Worm (Caenorhabditis elegans) whole organism, L3 larva: Measurements from ENCODE around the gene C06A6.7.

Experiments
- aly-2 ChIP-seq: fragments of 150-350 bp; optimal IDR thresholded peaks from 2 replicates; lab custom pipeline; 2014; ENCODE audit warnings: missing biosample characterization, missing genetic modification characterization
- ama-1 ChIP-seq: fragments of 150-350 bp; optimal IDR thresholded peaks from 2 replicates; lab custom pipeline; 2018
- ceh-28 ChIP-seq: fragments of 150-350 bp; optimal IDR thresholded peaks from 2 replicates; lab custom pipeline; 2014; ENCODE audit warnings: missing biosample characterization, missing genetic modification reagents, missing genetic modification characterization
- ceh-9 ChIP-seq: sonication (generic microtip); optimal IDR thresholded peaks from 2 replicates; lab custom pipeline; 2018; ENCODE audit warnings: missing biosample characterization, missing genetic modification characterization
- daf-12 ChIP-seq: fragments of 150-350 bp; optimal IDR thresholded peaks from 2 replicates; lab custom pipeline; 2014; ENCODE audit warnings: missing biosample characterization, missing genetic modification reagents, missing genetic modification characterization
- egl-27 ChIP-seq: sonication (generic microtip); optimal IDR thresholded peaks from 4 replicates; lab custom pipeline; 2017; ENCODE audit warnings: missing biosample characterization, missing genetic modification reagents, missing genetic modification characterization
- egl-5 ChIP-seq: fragments of 150-350 bp; optimal IDR thresholded peaks from 2 replicates; lab custom pipeline; 2017; ENCODE audit warnings: missing biosample characterization, missing genetic modification reagents, missing genetic modification characterization, inconsistent platforms
- elt-2 ChIP-seq: sonication (generic microtip); optimal IDR thresholded peaks from 2 replicates; lab custom pipeline; 2016; ENCODE audit warnings: missing genetic modification reagents, mild to moderate bottlenecking, missing genetic modification characterization, missing compliant biosample characterization
- fkh-10 ChIP-seq: sonication (generic microtip); optimal IDR thresholded peaks from 2 replicates; lab custom pipeline; 2017; ENCODE audit warnings: missing biosample characterization, missing genetic modification reagents, missing genetic modification characterization
- hmg-11 ChIP-seq: sonication (generic microtip); optimal IDR thresholded peaks from 2 replicates; lab custom pipeline; 2016; ENCODE audit warnings: missing genetic modification characterization, missing compliant biosample characterization
- jun-1 ChIP-seq: fragments of 150-350 bp; optimal IDR thresholded peaks from 2 replicates; lab custom pipeline; 2014; ENCODE audit warnings: missing biosample characterization, missing genetic modification reagents, missing genetic modification characterization
- lin-15B ChIP-seq: fragments of 150-350 bp; optimal IDR thresholded peaks from 2 replicates; lab custom pipeline; 2014; ENCODE audit warnings: missing biosample characterization, missing genetic modification characterization
- lin-39 ChIP-seq: fragments of 150-350 bp; optimal IDR thresholded peaks from 2 replicates; lab custom pipeline; 2018; ENCODE audit warnings: missing biosample characterization, missing genetic modification reagents, missing genetic modification characterization
- mdl-1 ChIP-seq: fragments of 150-350 bp; optimal IDR thresholded peaks from 2 replicates; lab custom pipeline; 2014; ENCODE audit warnings: missing biosample characterization, missing genetic modification characterization
- nfya-1 ChIP-seq: sonication (generic microtip); optimal IDR thresholded peaks from 2 replicates; lab custom pipeline; 2017; ENCODE audit warnings: missing genetic modification characterization, mild to moderate bottlenecking, missing compliant biosample characterization, antibody characterized with exemption, moderate library complexity; ENCODE audit not compliant: insufficient read depth
- nhr-11 ChIP-seq: fragments of 150-350 bp; optimal IDR thresholded peaks from 2 replicates; lab custom pipeline; 2014; ENCODE audit warnings: missing biosample characterization, missing genetic modification characterization
- nhr-23 ChIP-seq: fragments of 150-350 bp; optimal IDR thresholded peaks from 2 replicates; lab custom pipeline; 2014; ENCODE audit warnings: missing biosample characterization, missing genetic modification reagents, missing genetic modification characterization
- nhr-25 ChIP-seq: sonication (generic microtip); optimal IDR thresholded peaks from 2 replicates; lab custom pipeline; 2017; ENCODE audit warnings: missing biosample characterization, missing genetic modification characterization
- nhr-43 ChIP-seq: sonication (generic microtip); optimal IDR thresholded peaks from 2 replicates; lab custom pipeline; 2016; ENCODE audit warnings: mild to moderate bottlenecking, missing genetic modification characterization, missing compliant biosample characterization; ENCODE audit not compliant: poor library complexity, severe bottlenecking
- nhr-76 ChIP-seq: fragments of 150-350 bp; sonication (generic microtip); optimal IDR thresholded peaks from 5 replicates; lab custom pipeline; 2014; ENCODE audit warnings: missing biosample characterization, missing genetic modification characterization
- pha-4 ChIP-seq: fragments of 150-350 bp; optimal IDR thresholded peaks from 2 replicates; lab custom pipeline; 2014; ENCODE audit warnings: missing biosample characterization, missing genetic modification reagents, missing genetic modification characterization
- pqm-1 ChIP-seq: fragments of 150-350 bp; optimal IDR thresholded peaks from 2 replicates; lab custom pipeline; 2017; ENCODE audit warnings: missing biosample characterization, missing genetic modification characterization, inconsistent platforms
- snpc-4 ChIP-seq: fragments of 150-350 bp; optimal IDR thresholded peaks from 2 replicates; lab custom pipeline; 2014; ENCODE audit warnings: missing biosample characterization, missing genetic modification characterization
- tbx-2 ChIP-seq: sonication (generic microtip); optimal IDR thresholded peaks from 2 replicates; lab custom pipeline; 2016; ENCODE audit warnings: mild to moderate bottlenecking, missing genetic modification characterization, missing compliant biosample characterization
- unc-62 ChIP-seq: fragments of 150-350 bp; sonication (generic microtip); optimal IDR thresholded peaks from 4 replicates; lab custom pipeline; 2014; ENCODE audit warnings: missing biosample characterization, missing genetic modification reagents, missing genetic modification characterization
- zag-1 ChIP-seq: fragments of 150-350 bp; optimal IDR thresholded peaks from 2 replicates; lab custom pipeline; 2014; ENCODE audit warnings: missing biosample characterization, missing genetic modification characterization
- ztf-4 ChIP-seq: fragments of 150-350 bp; optimal IDR thresholded peaks from 2 replicates; lab custom pipeline; 2014; ENCODE audit warnings: missing biosample characterization, missing genetic modification characterization

The C06A6.7 gene

ce11 chrIV:7834625-7835228 lies 3.6 kb downstream of the C06A6.7 start, which contains the start of gene erp-44.2:
Gene erp-44.2, minus strand, starts transcription at chrIV:7834675.
- TF ChIP-seq elt-2 (tag; lab: Kevin White, UChicago) (no peak), pha-4 (peak; percentile 93)

ce11 chrIV:7830151-7830550 lies 8.2 kb downstream of the C06A6.7 start, which contains the start of gene mvb-12:
Gene mvb-12, plus strand, starts transcription at chrIV:7830525.
- TF ChIP-seq hmg-11 (tag; lab: Kevin White, UChicago) (peak; percentile 23), lin-15B (tag; lab: Kevin White, UChicago) (peak; percentile 43), lin-39 (tag; lab: Kevin White, UChicago) (no peak), egl-5 (tag; lab: Kevin White, UChicago) (peak; percentile 57), egl-27 (tag; lab: Kevin White, UChicago) (no peak), elt-2 (tag; lab: Kevin White, UChicago) (peak; percentile 41), snpc-4 (tag; lab: Kevin White, UChicago) (peak; percentile 38), jun-1 (no peak), nfya-1 (tag; lab: Kevin White, UChicago) (peak; percentile 42), pha-4 (peak; percentile 80)

- no peak for TF ChIP-seq pha-4
- peak; percentile 83 for TF ChIP-seq elt-2 (tag; lab: Kevin White, UChicago)
- TF ChIP-seq, all 47 proteins: peak for 1
These were observed 8.9 kb downstream of the C06A6.7 start, which contains the start of gene C06A6.4 for ce11 chrIV:7829275-7829938. Gene C06A6.4, minus strand, starts transcription at chrIV:7829298.

ce11 chrIV:7824649-7825048 lies 13.7 kb downstream of the C06A6.7 start:
- TF ChIP-seq pha-4 (no peak), aly-2 (tag; lab: Kevin White, UChicago) (no peak), nhr-25 (peak; percentile 16), zag-1 (no peak), nhr-23 (tag; lab: Kevin White, UChicago) (peak; percentile 53), mdl-1 (tag; lab: Kevin White, UChicago) (no peak)

ce11 chrIV:7822524-7822923 lies 15.8 kb downstream of the C06A6.7 start, which contains the start of gene T14A8.2:
Gene T14A8.2, minus strand, starts transcription at chrIV:7822624.
- TF ChIP-seq ztf-4 (tag; lab: Kevin White, UChicago) (no peak), pqm-1 (tag; lab: Kevin White, UChicago) (no peak), nfya-1 (tag; lab: Kevin White, UChicago) (no peak)

ce11 chrIV:7817852-7818251 lies 20.5 kb downstream of the C06A6.7 start, which contains the start of gene ric-3:
Gene ric-3, plus strand, starts transcription at chrIV:7818251.
- peak; percentile 81 for TF ChIP-seq nfya-1 (tag; lab: Kevin White, UChicago)
- TF ChIP-seq ceh-9 (tag; lab: Kevin White, UChicago): no peak
- peak; percentile 51 for TF ChIP-seq pha-4
- TF ChIP-seq snpc-4 (tag; lab: Kevin White, UChicago): peak; percentile 40
- TF ChIP-seq lin-39 (tag; lab: Kevin White, UChicago): peak; percentile 84
- TF ChIP-seq ceh-28 (tag; lab: Kevin White, UChicago): peak; percentile 58
- TF ChIP-seq daf-12 (tag; lab: Kevin White, UChicago): no peak
- TF ChIP-seq mdl-1 (tag; lab: Kevin White, UChicago): peak; percentile 29
- TF ChIP-seq unc-62 (GFP tag; lab: Kevin White, UChicago): peak; percentile 44
- TF ChIP-seq elt-2 (tag; lab: Kevin White, UChicago): no peak
- TF ChIP-seq lin-15B (tag; lab: Kevin White, UChicago): peak; percentile 42
- no peak for TF ChIP-seq nhr-76 (tag; lab: Kevin White, UChicago)
- peak; percentile 90 for TF ChIP-seq hmg-11 (tag; lab: Kevin White, UChicago)

- no peak for TF ChIP-seq hmg-11 (tag; lab: Kevin White, UChicago)
- no peak for TF ChIP-seq ceh-28 (tag; lab: Kevin White, UChicago)
- no peak for TF ChIP-seq egl-27 (tag; lab: Kevin White, UChicago)
- TF ChIP-seq jun-1: no peak
- peak; percentile 11 for TF ChIP-seq nfya-1 (tag; lab: Kevin White, UChicago)
- peak; percentile 4 for TF ChIP-seq pha-4
- TF ChIP-seq nhr-25: no peak
- no peak for TF ChIP-seq ztf-4 (tag; lab: Kevin White, UChicago)
- no peak for TF ChIP-seq unc-62 (GFP tag; lab: Kevin White, UChicago)
- TF ChIP-seq ama-1: no peak
- TF ChIP-seq lin-15B (tag; lab: Kevin White, UChicago): no peak
- no peak for TF ChIP-seq elt-2 (tag; lab: Kevin White, UChicago)
- TF ChIP-seq daf-12 (tag; lab: Kevin White, UChicago): no peak
- TF ChIP-seq nhr-43 (tag; lab: Kevin White, UChicago): peak; percentile 38
- no peak for TF ChIP-seq tbx-2
- TF ChIP-seq fkh-10 (GFP tag; lab: Kevin White, UChicago): no peak
- TF ChIP-seq zag-1: no peak
- peak; percentile 80 for TF ChIP-seq egl-5 (tag; lab: Kevin White, UChicago)
- no peak for TF ChIP-seq nhr-11
- TF ChIP-seq, all 47 proteins: peak for 4
These were observed 21.8 kb downstream of the C06A6.7 start for ce11 chrIV:7816402-7817102.
